Worm (Caenorhabditis elegans) whole organism, L4/young adult: ENCODE data around the gene Y81B9A.2.
"Not testable (repeated sequence)": the region's sequence is repeated elsewhere in the genome, so short reads cannot be mapped to it uniquely, and the experiment has no call there.

Experiments used
- W03F9.2 ChIP-seq: fragments of 150-350 bp; optimal IDR thresholded peaks from 2 replicates; lab custom pipeline; 2014; ENCODE audit warnings: missing biosample characterization, missing genetic modification characterization
- dao-5 ChIP-seq: sonication (generic microtip); optimal IDR thresholded peaks from 2 replicates; lab custom pipeline; 2016; ENCODE audit warnings: missing genotype, missing genetic modification characterization, moderate library complexity, missing compliant biosample characterization
- him-1 ChIP-seq: sonication (generic microtip); optimal IDR thresholded peaks from 2 replicates; lab custom pipeline; 2016; ENCODE audit warnings: missing genotype, missing genetic modification reagents, missing genetic modification characterization, missing compliant biosample characterization

Gene Y81B9A.2

ce11 chrX:9172733-9173132 is 11.2 kb upstream of the Y81B9A.2 start:
- TF ChIP-seq him-1 (tag; lab: Kevin White, UChicago), result no peak

ce11 chrX:9174409-9174808 is 9.5 kb upstream of the Y81B9A.2 start, which contains the start of gene B0563.8:
Gene B0563.8, minus strand, starts transcription at chrX:9174509.
- TF ChIP-seq him-1 (tag; lab: Kevin White, UChicago) (no peak), W03F9.2 (no peak), dao-5 (tag; lab: Kevin White, UChicago) (no peak)

DNA sequence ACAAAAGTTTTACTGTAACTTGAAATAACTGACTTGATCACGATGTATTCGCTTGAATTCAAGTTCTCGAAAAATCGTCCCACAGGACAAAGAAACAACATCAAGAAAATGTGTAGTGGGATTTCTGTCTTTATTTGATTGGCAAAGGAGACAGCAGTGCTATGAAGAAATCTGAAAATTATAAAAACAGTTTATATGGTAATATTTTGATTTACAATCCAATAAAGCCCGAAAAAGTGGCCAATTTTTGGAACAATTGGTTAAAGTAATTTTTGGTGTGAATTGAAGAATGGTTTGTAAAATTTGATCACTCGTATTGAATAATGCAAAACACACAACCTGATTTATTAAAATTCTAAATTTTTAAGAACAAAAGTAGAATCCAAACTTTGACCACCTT is 3.1 kb upstream of the Y81B9A.2 start, which contains the start of gene Y81B9A.4:
Y81B9A.4 (minus strand) TSS at position 101 of the 400 bp plus-strand sequence.
- TF ChIP-seq him-1 (tag; lab: Kevin White, UChicago), result no peak
- no peak for TF ChIP-seq W03F9.2
- no peak for TF ChIP-seq dao-5 (tag; lab: Kevin White, UChicago)

ce11 chrX:9182140-9182539 is 1.8 kb upstream of the Y81B9A.2 start, which contains the start of gene Y81B9A.3:
Gene Y81B9A.3, plus strand, starts transcription at chrX:9182440.
- TF ChIP-seq dao-5 (tag; lab: Kevin White, UChicago), result no peak
- no peak for TF ChIP-seq him-1 (tag; lab: Kevin White, UChicago)
- TF ChIP-seq W03F9.2, result no peak

- TF ChIP-seq dao-5 (tag; lab: Kevin White, UChicago) (no peak), W03F9.2 (no peak), him-1 (tag; lab: Kevin White, UChicago) (no peak)
Measured at ce11 chrX:9191795-9192494, 8.0 kb downstream of the Y81B9A.2 start, which contains the start of gene Y81B9A.1. Gene Y81B9A.1, plus strand, starts transcription at chrX:9192444.

ce11 chrX:9194081-9194480 is 10.1 kb downstream of the Y81B9A.2 start:
- TF ChIP-seq W03F9.2 (no peak), dao-5 (tag; lab: Kevin White, UChicago) (no peak), him-1 (tag; lab: Kevin White, UChicago) (no peak)

DNA sequence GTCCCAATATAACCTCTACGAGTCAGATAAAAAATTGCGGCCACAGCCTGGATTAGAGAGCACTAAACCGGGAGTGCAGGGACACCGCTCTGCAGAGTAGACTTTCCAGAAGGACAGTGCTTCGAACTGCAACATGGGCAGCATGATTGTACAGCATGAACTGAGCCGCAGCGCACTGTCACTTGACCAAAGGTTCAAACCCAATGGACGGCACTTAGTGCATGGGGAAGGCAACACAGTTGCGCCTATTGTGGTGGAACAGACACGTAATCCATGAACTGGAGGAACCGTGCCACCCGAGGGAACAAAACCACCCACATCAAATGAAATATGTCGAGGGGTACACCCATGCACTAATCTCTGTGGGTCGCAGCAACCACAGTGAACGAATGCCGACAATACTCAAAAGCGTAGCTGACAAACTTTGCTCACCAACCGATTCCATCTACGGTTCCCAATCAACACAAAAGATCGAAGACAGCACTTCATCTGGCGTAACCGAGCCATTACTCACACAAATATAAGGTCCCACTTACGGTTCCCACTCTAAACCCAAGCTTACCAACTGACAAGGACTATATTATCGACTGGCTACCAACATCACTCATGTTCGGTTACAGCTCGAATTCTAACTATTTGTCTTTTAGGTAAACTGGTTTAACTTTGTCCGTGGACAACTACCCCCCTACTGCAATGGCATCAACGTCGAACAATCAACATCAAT is 11.6 kb downstream of the Y81B9A.2 start:
- no peak for TF ChIP-seq W03F9.2
- no peak for TF ChIP-seq dao-5 (tag; lab: Kevin White, UChicago)
- TF ChIP-seq him-1 (tag; lab: Kevin White, UChicago), result no peak

ce11 chrX:9203468-9203867 is 19.5 kb downstream of the Y81B9A.2 start, which contains the start of gene crb-3:
Gene crb-3, plus strand, starts transcription at chrX:9203768.
- not testable (repeated sequence) for TF ChIP-seq him-1 (tag; lab: Kevin White, UChicago); dao-5 (tag; lab: Kevin White, UChicago); W03F9.2

ce11 chrX:9204986-9205385 is 21.1 kb downstream of the Y81B9A.2 start:
- TF ChIP-seq dao-5 (tag; lab: Kevin White, UChicago) (no peak), W03F9.2 (no peak), him-1 (tag; lab: Kevin White, UChicago) (no peak)

DNA sequence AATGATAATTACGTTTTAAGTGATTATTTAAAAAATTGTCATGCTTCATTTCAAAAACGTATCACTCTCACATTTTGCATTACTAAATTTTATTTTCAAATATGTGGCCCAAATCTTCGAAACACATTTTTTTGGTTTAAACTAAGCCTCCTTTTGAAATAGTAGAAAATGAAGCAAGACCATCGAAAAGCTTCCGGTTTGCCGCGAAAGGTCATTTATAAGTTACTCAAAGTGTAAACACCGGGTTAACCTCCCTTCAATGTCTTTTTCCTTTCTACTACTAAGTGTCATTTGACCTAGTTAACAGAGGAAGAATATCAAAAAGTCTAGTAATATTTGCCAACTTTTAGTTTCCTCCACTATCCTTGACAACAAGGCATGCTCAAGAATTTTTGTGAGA is 22.8 kb downstream of the Y81B9A.2 start:
- no peak for TF ChIP-seq W03F9.2
- no peak for TF ChIP-seq dao-5 (tag; lab: Kevin White, UChicago)
- TF ChIP-seq him-1 (tag; lab: Kevin White, UChicago), result no peak

- TF ChIP-seq W03F9.2 (no peak), him-1 (tag; lab: Kevin White, UChicago) (no peak), dao-5 (tag; lab: Kevin White, UChicago) (no peak)
Measured at ce11 chrX:9208492-9208891, 24.6 kb downstream of the Y81B9A.2 start.

- no peak for TF ChIP-seq dao-5 (tag; lab: Kevin White, UChicago)
- TF ChIP-seq W03F9.2, result no peak
- no peak for TF ChIP-seq him-1 (tag; lab: Kevin White, UChicago)
Measured at ce11 chrX:9208933-9209332, 25.0 kb downstream of the Y81B9A.2 start.

DNA sequence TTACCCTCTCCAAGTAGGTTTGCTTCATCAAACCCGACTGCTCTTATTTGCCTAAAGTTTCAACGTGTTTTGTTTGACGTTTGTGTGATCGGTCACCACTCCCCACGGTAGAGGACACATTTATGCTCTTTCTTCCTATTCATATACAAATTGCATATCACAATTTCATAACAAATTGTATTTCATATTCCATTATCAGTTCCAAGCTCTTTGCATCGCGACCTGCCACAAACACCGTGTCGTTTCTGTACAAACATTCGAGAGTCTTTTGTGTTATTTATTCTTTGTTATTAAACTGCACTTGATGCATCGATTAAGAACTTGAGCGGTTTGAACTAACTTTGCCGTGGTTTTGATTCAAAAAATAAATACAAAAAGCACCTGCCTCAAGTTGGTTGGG is 26.1 kb downstream of the Y81B9A.2 start:
- TF ChIP-seq him-1 (tag; lab: Kevin White, UChicago) (no peak), W03F9.2 (no peak), dao-5 (tag; lab: Kevin White, UChicago) (no peak)

DNA sequence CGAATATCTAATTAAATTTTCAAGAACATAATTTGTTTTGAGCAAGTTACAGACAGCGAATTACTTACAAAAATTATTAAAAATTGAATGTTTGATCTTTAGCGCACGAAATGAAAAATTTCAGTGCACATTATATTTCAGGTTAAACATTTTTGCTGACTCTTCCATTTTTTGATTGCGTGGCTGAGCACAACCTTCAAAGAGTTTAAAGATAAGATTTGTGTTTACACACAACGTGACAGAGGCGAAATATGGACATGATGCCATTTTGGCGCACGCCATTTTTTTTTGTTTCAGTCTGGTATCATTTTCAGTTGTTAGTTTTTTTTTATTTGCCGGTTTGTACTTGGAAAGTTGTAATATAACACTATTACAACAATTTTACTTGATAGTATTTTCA is 28.7 kb downstream of the Y81B9A.2 start:
- TF ChIP-seq W03F9.2 (no peak), him-1 (tag; lab: Kevin White, UChicago) (no peak), dao-5 (tag; lab: Kevin White, UChicago) (no peak)
